Worm (Caenorhabditis elegans): ENCODE data around the gene F47B10.9.

- TF ChIP-seq aly-2 (tag; optimal IDR thresholded peaks at IDR 0.05) (no peak), nhr-11 (tag; optimal IDR thresholded peaks at IDR 0.05) (no peak), ZK546.5 (tag; optimal IDR thresholded peaks at IDR 0.05) (no peak)
Measured at ce11 chrX:10907418-10907817, 6.5 kb downstream of the F47B10.9 start.
